Fruit fly (Drosophila melanogaster) whole organism: ENCODE results near the gene CG31910.

Experiments
- CG8478 ChIP-seq: fragments of >200 bp; optimal IDR thresholded peaks from 2 replicates; lab custom pipeline; 2018; ENCODE audit warnings: inconsistent platforms
- psq ChIP-seq: fragments of >200 bp; optimal IDR thresholded peaks from 2 replicates; lab custom pipeline; 2017
- usp ChIP-seq: fragments of >200 bp; optimal IDR thresholded peaks from 2 replicates; lab custom pipeline; 2017; ENCODE audit warnings: missing biosample characterization, missing genetic modification characterization, mixed read lengths

DNA sequence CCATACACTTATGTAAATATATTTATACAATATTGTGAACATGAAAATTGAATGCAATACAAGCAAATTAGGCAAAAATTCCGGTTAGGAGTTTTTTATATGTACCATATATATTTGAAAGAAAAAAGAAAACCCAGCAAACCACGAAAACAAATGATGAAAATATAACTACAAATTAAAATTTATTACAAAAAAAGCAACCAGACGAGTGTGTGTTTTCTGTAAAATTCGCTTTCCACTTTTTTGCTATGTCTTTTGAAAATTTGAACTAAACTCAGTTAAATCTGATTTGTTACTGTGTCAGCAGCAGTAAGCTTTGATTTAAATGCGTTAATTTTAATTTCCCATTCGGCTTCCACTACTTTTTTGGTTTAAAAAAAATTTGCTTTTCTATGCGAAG, 12.9 kb downstream of the CG31910 start, which contains the start of gene TTLL3B:
- no peak for TF ChIP-seq CG8478
- TF ChIP-seq psq (lab: Kevin White, UChicago) = no peak
- no peak for TF ChIP-seq usp (GFP tag; lab: Kevin White, UChicago)
